Worm (Caenorhabditis elegans) whole organism, late embryonic: Measurements from ENCODE around the gene srd-28.

ENCODE experiments used
- C38D4.7 ChIP-seq: fragments of 200-800 bp; sonication (Bioruptor generic); optimal IDR thresholded peaks from 2 replicates; lab custom pipeline; 2018; ENCODE audit warnings: mild to moderate bottlenecking, missing genetic modification characterization, moderate library complexity, missing compliant biosample characterization
- ama-1 ChIP-seq: fragments of 150-350 bp; optimal IDR thresholded peaks from 2 replicates; lab custom pipeline; 2014
- elt-2 ChIP-seq: sonication (generic microtip); optimal IDR thresholded peaks from 2 replicates; lab custom pipeline; 2016; ENCODE audit warnings: missing genetic modification reagents, missing genetic modification characterization, missing compliant biosample characterization
- fkh-10 ChIP-seq: fragments of 150-350 bp; optimal IDR thresholded peaks from 2 replicates; lab custom pipeline; 2014; ENCODE audit warnings: missing biosample characterization, missing genetic modification reagents, missing genetic modification characterization
- hlh-13 ChIP-seq: fragments of 200-800 bp; sonication (Bioruptor generic); optimal IDR thresholded peaks from 2 replicates; lab custom pipeline; 2018; ENCODE audit warnings: mild to moderate bottlenecking, missing genetic modification characterization, missing compliant biosample characterization
- nfya-1 ChIP-seq: sonication (generic microtip); optimal IDR thresholded peaks from 2 replicates; lab custom pipeline; 2017; ENCODE audit warnings: missing genetic modification characterization, mild to moderate bottlenecking, missing compliant biosample characterization, antibody characterized with exemption, moderate library complexity
- nhr-11 ChIP-seq: fragments of 150-350 bp; optimal IDR thresholded peaks from 2 replicates; lab custom pipeline; 2014; ENCODE audit warnings: missing biosample characterization, missing genetic modification characterization
- odd-2 ChIP-seq: sonication (generic microtip); optimal IDR thresholded peaks from 2 replicates; lab custom pipeline; 2017; ENCODE audit warnings: antibody characterized with exemption, mild to moderate bottlenecking, missing genetic modification characterization, missing compliant biosample characterization
- pat-9 ChIP-seq: fragments of 200-800 bp; sonication (Bioruptor generic); optimal IDR thresholded peaks from 2 replicates; lab custom pipeline; 2018; ENCODE audit warnings: mild to moderate bottlenecking, missing genetic modification characterization, moderate library complexity, missing compliant biosample characterization
- pha-2 ChIP-seq: sonication (generic microtip); optimal IDR thresholded peaks from 2 replicates; lab custom pipeline; 2017; ENCODE audit warnings: mild to moderate bottlenecking, missing genetic modification characterization, missing compliant biosample characterization
- pqm-1 ChIP-seq: sonication (generic microtip); optimal IDR thresholded peaks from 2 replicates; lab custom pipeline; 2016; ENCODE audit warnings: missing genetic modification characterization, missing compliant biosample characterization
- syd-9 ChIP-seq: sonication (generic microtip); optimal IDR thresholded peaks from 2 replicates; lab custom pipeline; 2016; ENCODE audit warnings: mild to moderate bottlenecking, missing genetic modification characterization, moderate library complexity, missing compliant biosample characterization

- TF ChIP-seq pat-9 (tag; lab: Kevin White, UChicago) = no peak
- no peak for TF ChIP-seq nfya-1 (tag; lab: Kevin White, UChicago)
- no peak for TF ChIP-seq odd-2 (tag; lab: Kevin White, UChicago)
- no peak for TF ChIP-seq hlh-13 (GFP tag; lab: Kevin White, UChicago)
- no peak for TF ChIP-seq elt-2
- TF ChIP-seq fkh-10 = no peak
- TF ChIP-seq ama-1 (lab: Kevin White, UChicago) = no peak
- no peak for TF ChIP-seq pqm-1 (tag; lab: Kevin White, UChicago)
- no peak for TF ChIP-seq nhr-11 (tag; lab: Kevin White, UChicago)
- no peak for TF ChIP-seq pha-2 (tag; lab: Kevin White, UChicago)
- no peak for TF ChIP-seq C38D4.7
- TF ChIP-seq syd-9 (tag; lab: Kevin White, UChicago) = no peak
Measured at ce11 chrV:15267405-15267804, 17.0 kb downstream of the srd-28 start, which contains the start of gene T10H4.13.
